Worm (Caenorhabditis elegans) whole organism, late embryonic: ENCODE measurements around the gene K12H4.3.

Source experiments
- dve-1 ChIP-seq: sonication (generic microtip); optimal IDR thresholded peaks from 2 replicates; lab custom pipeline; 2017; ENCODE audit warnings: antibody characterized with exemption, mild to moderate bottlenecking, missing genetic modification characterization, missing compliant biosample characterization
- pha-4 ChIP-seq: fragments of 150-350 bp; optimal IDR thresholded peaks from 2 replicates; lab custom pipeline; 2018; ENCODE audit warnings: missing biosample characterization, missing genetic modification reagents, missing genetic modification characterization
- ref-2 ChIP-seq: sonication (generic microtip); optimal IDR thresholded peaks from 2 replicates; lab custom pipeline; 2016; ENCODE audit warnings: missing genetic modification characterization, missing compliant biosample characterization

DNA sequence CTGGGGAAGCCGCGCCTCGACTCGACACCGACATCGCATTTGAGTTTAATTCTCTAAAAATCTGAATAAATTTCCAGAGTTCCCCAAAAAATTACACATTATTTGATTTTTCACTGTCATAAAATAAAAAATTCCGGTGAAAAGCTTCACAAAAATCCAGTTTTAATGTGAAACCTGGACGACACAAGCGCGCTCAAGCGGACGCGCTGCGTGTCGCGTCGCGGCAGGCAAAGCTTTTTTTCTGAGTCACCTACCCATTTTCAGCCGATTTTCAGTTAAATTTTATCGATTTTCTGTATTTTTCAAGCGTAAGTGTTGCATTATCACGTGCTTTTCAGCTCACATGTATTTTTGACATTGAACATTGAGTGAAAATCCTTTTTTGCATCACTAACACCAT is 36.1 kb upstream of the K12H4.3 start, which contains the start of gene cit-1.1:
- no peak for TF ChIP-seq dve-1 (tag; lab: Kevin White, UChicago)
- no peak for TF ChIP-seq ref-2 (tag; lab: Kevin White, UChicago)
- no peak for TF ChIP-seq pha-4 (tag; lab: Kevin White, UChicago)
